Worm (Caenorhabditis elegans): ENCODE data around the gene K02E2.8.

The K02E2.8 gene

DNA sequence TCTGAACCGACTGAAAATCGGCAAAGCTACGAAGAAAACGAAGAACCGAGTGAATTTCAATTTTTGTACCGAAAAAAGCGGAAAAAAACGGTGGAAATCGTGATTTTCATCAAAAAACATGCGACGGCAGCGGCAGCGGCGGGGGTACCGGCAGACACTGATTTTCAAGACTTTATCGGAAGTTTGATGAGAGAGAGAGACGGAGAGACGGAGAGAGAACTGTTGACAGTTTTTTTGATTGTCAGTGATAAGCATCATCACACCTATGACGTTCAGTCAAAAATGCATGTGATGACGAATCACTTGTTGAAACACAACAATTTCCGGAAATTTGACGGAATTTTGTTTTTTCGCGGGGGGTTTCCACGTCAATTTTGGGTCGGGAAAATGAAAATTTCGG is 46.7 kb upstream of the K02E2.8 start:
- TF ChIP-seq elt-4 (tag; optimal IDR thresholded peaks at IDR 0.05) (no peak), ceh-45 (GFP tag; IDR thresholded peaks at IDR 0.05) (no peak)

DNA sequence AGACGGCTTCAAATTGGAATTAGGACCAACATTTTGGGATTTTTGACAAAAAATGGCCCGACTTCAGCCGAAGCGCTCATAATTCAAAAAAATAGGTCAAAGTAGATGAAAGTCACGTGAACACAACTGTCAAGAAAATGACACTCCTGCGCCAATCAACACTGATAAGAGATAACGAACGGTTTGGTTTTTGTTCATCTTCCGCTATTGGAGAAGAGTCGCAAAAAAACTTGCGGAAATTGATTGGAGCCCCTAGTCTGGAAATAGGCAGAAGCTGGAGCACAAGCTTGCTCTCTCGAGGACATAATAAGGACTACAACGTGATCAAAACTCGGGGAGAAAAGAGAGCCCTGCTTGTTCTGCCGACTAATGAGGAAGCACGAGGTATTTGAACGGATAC is 45.5 kb upstream of the K02E2.8 start:
- no peak for TF ChIP-seq pax-1 (tag; optimal IDR thresholded peaks at IDR 0.05)
- peak; percentile 6 for TF ChIP-seq hlh-30 (tag; optimal IDR thresholded peaks at IDR 0.05; ENCODE audit: insufficient read depth)

ce11 chrV:20411659-20412058 is 44.9 kb upstream of the K02E2.8 start, which contains the start of gene F53H2.3:
F53H2.3 (minus strand) TSS chrV:20411759.
- TF ChIP-seq elt-4 (tag; optimal IDR thresholded peaks at IDR 0.05), result no peak
- TF ChIP-seq pha-2 (tag; optimal IDR thresholded peaks at IDR 0.05), result no peak
- TF ChIP-seq K02D7.2 (tag; optimal IDR thresholded peaks at IDR 0.05), result no peak
- TF ChIP-seq ceh-34 (tag; optimal IDR thresholded peaks at IDR 0.05), result no peak
- TF ChIP-seq mec-3 (tag; optimal IDR thresholded peaks at IDR 0.05; ENCODE audit: borderline replicate concordance), result no peak
- no peak for TF ChIP-seq dve-1 (tag; optimal IDR thresholded peaks at IDR 0.05)
- no peak for TF ChIP-seq tbx-2 (tag; optimal IDR thresholded peaks at IDR 0.05)
- no peak for TF ChIP-seq hlh-6 (tag; optimal IDR thresholded peaks at IDR 0.05)
- no peak for TF ChIP-seq che-1 (tag; optimal IDR thresholded peaks at IDR 0.05)
- TF ChIP-seq C38D4.7 (GFP tag; optimal IDR thresholded peaks at IDR 0.05), result no peak
- no peak for TF ChIP-seq sox-4 (tag; optimal IDR thresholded peaks at IDR 0.05)
- no peak for TF ChIP-seq tbx-7 (tag; optimal IDR thresholded peaks at IDR 0.05)
- TF ChIP-seq nhr-232 (tag; optimal IDR thresholded peaks at IDR 0.05), result no peak

DNA sequence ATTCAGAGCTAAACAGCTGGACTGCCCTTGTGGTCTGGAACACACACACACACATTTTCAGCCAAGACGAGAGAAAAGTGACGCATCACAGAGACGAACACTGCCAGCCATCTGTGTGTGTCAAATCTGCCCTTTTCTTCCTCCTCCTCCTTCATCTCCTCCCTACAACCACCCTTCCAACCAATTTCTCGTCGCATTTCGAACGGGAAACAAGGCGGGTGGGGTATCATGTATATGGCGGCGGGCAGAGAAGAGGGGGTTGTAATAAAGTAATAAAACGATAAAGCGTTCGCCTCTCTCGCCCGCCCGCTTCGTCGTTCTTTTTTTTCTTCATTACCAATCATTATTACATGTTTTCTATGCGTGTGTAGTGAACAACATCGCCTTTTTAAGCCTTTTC is 43.5 kb upstream of the K02E2.8 start:
- TF ChIP-seq C08G9.2 (tag; optimal IDR thresholded peaks at IDR 0.05) (no peak), dve-1 (tag; optimal IDR thresholded peaks at IDR 0.05) (no peak), pha-2 (tag; optimal IDR thresholded peaks at IDR 0.05) (peak; percentile 49), sox-4 (tag; optimal IDR thresholded peaks at IDR 0.05) (peak; percentile 14), pax-1 (tag; optimal IDR thresholded peaks at IDR 0.05) (no peak), rnt-1 (tag; optimal IDR thresholded peaks at IDR 0.05) (no peak), ceh-14 (tag; optimal IDR thresholded peaks at IDR 0.05) (no peak), nfya-1 (tag; optimal IDR thresholded peaks at IDR 0.05) (no peak), unc-55 (GFP tag; optimal IDR thresholded peaks at IDR 0.05) (peak; percentile 41)

DNA sequence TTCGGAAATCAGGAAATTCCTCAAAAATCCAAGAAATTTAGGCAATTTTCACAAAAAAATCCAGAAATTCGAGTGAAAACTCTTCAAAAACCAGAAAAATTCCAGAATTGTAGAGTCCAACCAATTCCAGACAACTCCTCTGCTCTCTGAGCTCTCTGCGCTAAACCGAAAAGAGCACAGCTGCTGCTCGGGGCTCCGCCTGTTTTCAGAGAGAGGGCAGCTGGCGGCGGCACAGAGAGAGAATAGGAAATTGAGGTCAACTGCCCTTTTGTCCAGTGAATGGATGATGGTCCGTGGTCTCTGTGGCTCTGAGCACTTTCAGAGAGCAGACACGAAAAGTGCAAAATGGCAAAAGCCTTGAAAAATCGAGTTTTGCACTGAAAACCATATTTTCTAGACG is 42.3 kb upstream of the K02E2.8 start:
- no peak for TF ChIP-seq nhr-232 (tag; optimal IDR thresholded peaks at IDR 0.05)
- TF ChIP-seq mec-3 (tag; optimal IDR thresholded peaks at IDR 0.05; ENCODE audit: borderline replicate concordance), result no peak
- TF ChIP-seq T23F11.4 (GFP tag; optimal IDR thresholded peaks at IDR 0.05), result no peak
- TF ChIP-seq dmd-4 (tag; optimal IDR thresholded peaks at IDR 0.05; ENCODE audit: borderline replicate concordance), result no peak
- no peak for TF ChIP-seq pag-3 (tag; optimal IDR thresholded peaks at IDR 0.05; ENCODE audit: borderline replicate concordance)
- no peak for TF ChIP-seq ceh-34 (tag; optimal IDR thresholded peaks at IDR 0.05)
- no peak for TF ChIP-seq F13H6.1 (tag; optimal IDR thresholded peaks at IDR 0.05)
- TF ChIP-seq sdc-2 (tag; optimal IDR thresholded peaks at IDR 0.05), result no peak
- TF ChIP-seq lin-11 (tag; optimal IDR thresholded peaks at IDR 0.05), result no peak
- no peak for TF ChIP-seq madf-2 (tag; optimal IDR thresholded peaks at IDR 0.05)

DNA sequence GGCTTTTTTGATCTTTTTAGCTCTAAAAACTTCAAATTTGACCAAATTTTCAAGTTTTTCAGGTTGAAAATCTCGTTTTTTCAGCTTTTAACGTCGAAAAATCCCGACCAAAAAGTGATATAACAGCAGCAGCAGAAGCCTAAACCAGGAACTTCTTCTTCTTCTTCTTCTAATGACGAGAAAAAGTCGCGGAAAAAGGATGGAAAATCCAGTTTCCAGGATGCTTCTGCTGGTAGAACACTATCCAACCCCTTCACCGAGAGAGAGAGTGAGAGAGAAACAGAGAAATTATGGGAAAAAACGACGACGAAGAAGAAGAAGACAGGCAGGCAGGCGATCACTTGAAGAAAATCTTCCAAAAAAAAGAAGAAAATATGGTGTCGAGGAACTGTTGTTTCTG is 40.1 kb upstream of the K02E2.8 start:
- TF ChIP-seq ref-2 (tag; optimal IDR thresholded peaks at IDR 0.05), result no peak

ce11 chrV:20402842-20403241 is 36.1 kb upstream of the K02E2.8 start:
- TF ChIP-seq zip-5 (tag; optimal IDR thresholded peaks at IDR 0.05), result no peak
- no peak for TF ChIP-seq tbx-2 (tag; optimal IDR thresholded peaks at IDR 0.05)
- TF ChIP-seq ceh-2 (tag; optimal IDR thresholded peaks at IDR 0.05), result no peak
- TF ChIP-seq Y22D7AL.16 (tag; optimal IDR thresholded peaks at IDR 0.05), result no peak
- no peak for TF ChIP-seq C38D4.7 (GFP tag; optimal IDR thresholded peaks at IDR 0.05)
- TF ChIP-seq K02D7.2 (tag; optimal IDR thresholded peaks at IDR 0.05), result no peak
- TF ChIP-seq ceh-48 (tag; optimal IDR thresholded peaks at IDR 0.05), result no peak
- TF ChIP-seq pha-2 (tag; optimal IDR thresholded peaks at IDR 0.05), result no peak
- no peak for TF ChIP-seq lin-11 (tag; optimal IDR thresholded peaks at IDR 0.05)
- TF ChIP-seq ahr-1 (tag; optimal IDR thresholded peaks at IDR 0.05), result no peak
- no peak for TF ChIP-seq lim-6 (tag; optimal IDR thresholded peaks at IDR 0.05)
- no peak for TF ChIP-seq syd-9 (tag; optimal IDR thresholded peaks at IDR 0.05)
- TF ChIP-seq fax-1 (tag; optimal IDR thresholded peaks at IDR 0.05), result no peak
- TF ChIP-seq ceh-9 (tag; optimal IDR thresholded peaks at IDR 0.05), result no peak
- TF ChIP-seq pag-3 (tag; optimal IDR thresholded peaks at IDR 0.05; ENCODE audit: borderline replicate concordance), result no peak
- no peak for TF ChIP-seq ceh-45 (GFP tag; IDR thresholded peaks at IDR 0.05)
- no peak for TF ChIP-seq sox-2 (GFP tag; IDR thresholded peaks at IDR 0.05)
- no peak for TF ChIP-seq ceh-19 (GFP tag; optimal IDR thresholded peaks at IDR 0.05)
- TF ChIP-seq ceh-14 (tag; optimal IDR thresholded peaks at IDR 0.05), result no peak
- TF ChIP-seq dve-1 (tag; optimal IDR thresholded peaks at IDR 0.05), result no peak

All from whole organism, late embryonic.